Fruit fly (Drosophila melanogaster) whole organism, wandering third instar larva: ENCODE results near the gene CG7333.

ENCODE experiments used
- CG32264 ChIP-seq: fragments of 200-800 bp; sonication (Bioruptor generic); optimal IDR thresholded peaks from 2 replicates; lab custom pipeline; 2016; ENCODE audit warnings: missing biosample characterization, missing genetic modification characterization
- CG9705 ChIP-seq: fragments of 200-800 bp; sonication (Bioruptor generic); optimal IDR thresholded peaks from 2 replicates; lab custom pipeline; 2018; ENCODE audit warnings: missing biosample characterization, mild to moderate bottlenecking, missing genetic modification characterization
- Dif ChIP-seq: fragments of 200-275, 200-300 bp; sonication (Bioruptor generic); optimal IDR thresholded peaks from 2 replicates; lab custom pipeline; 2018; ENCODE audit warnings: missing biosample characterization, missing genetic modification characterization; ENCODE audit not compliant: partially characterized antibody
- GATAd ChIP-seq: sonication (Bioruptor generic); optimal IDR thresholded peaks from 2 replicates; lab custom pipeline; 2016; ENCODE audit warnings: missing biosample characterization, missing genetic modification characterization
- HLH106 ChIP-seq: fragments of 200-800 bp; optimal IDR thresholded peaks from 3 replicates; lab custom pipeline; 2019; ENCODE audit warnings: missing biosample characterization, mild to moderate bottlenecking, missing genetic modification characterization, moderate library complexity
- Hr78 ChIP-seq: fragments of >200 bp; optimal IDR thresholded peaks from 2 replicates; lab custom pipeline; 2017; ENCODE audit warnings: missing biosample characterization, missing genetic modification characterization
- Hr83 ChIP-seq: fragments of 200-300 bp; sonication (Bioruptor generic); optimal IDR thresholded peaks from 2 replicates; lab custom pipeline; 2016; ENCODE audit warnings: missing biosample characterization, mild to moderate bottlenecking, missing genetic modification characterization, moderate library complexity; ENCODE audit not compliant: poor library complexity, severe bottlenecking
- Jra ChIP-seq: sonication (Bioruptor generic); optimal IDR thresholded peaks from 2 replicates; lab custom pipeline; 2016; ENCODE audit warnings: missing biosample characterization, missing genetic modification characterization
- Mio ChIP-seq: sonication (Bioruptor generic); optimal IDR thresholded peaks from 2 replicates; lab custom pipeline; 2016; ENCODE audit warnings: missing biosample characterization, missing genetic modification characterization
- Myc ChIP-seq: fragments of >200 bp; optimal IDR thresholded peaks from 2 replicates; lab custom pipeline; 2017
- OdsH ChIP-seq: fragments of 200-800 bp; sonication (Bioruptor generic); optimal IDR thresholded peaks from 2 replicates; lab custom pipeline; 2016; ENCODE audit warnings: missing biosample characterization, mild to moderate bottlenecking, missing genetic modification characterization
- Rel ChIP-seq, 2 experiments: fragments of 200-800 bp; sonication (Bioruptor generic) in 1 of 2; optimal IDR thresholded peaks; 2 replicates in 1 of 2; 3 replicates in 1 of 2; lab custom pipeline; 2016 to 2019; ENCODE audit warnings: mild to moderate bottlenecking in 2 of 2, missing biosample characterization in 2 of 2, missing genetic modification characterization in 2 of 2, moderate library complexity in 1 of 2
- Sp1 ChIP-seq: fragments of 200-800 bp; sonication (Bioruptor generic); optimal IDR thresholded peaks from 3 replicates; lab custom pipeline; 2019; ENCODE audit warnings: missing biosample characterization, mild to moderate bottlenecking, missing genetic modification characterization, moderate library complexity
- Vsx2 ChIP-seq: fragments of 200-300, 225-300 bp; sonication (Bioruptor generic); optimal IDR thresholded peaks from 2 replicates; lab custom pipeline; 2018; ENCODE audit warnings: missing biosample characterization, missing genetic modification characterization; ENCODE audit not compliant: partially characterized antibody
- br ChIP-seq: fragments of 200-800 bp; sonication (Bioruptor generic); optimal IDR thresholded peaks from 2 replicates; lab custom pipeline; 2016; ENCODE audit warnings: missing biosample characterization, missing genetic modification characterization
- brk ChIP-seq: fragments of 200-800 bp; sonication (Bioruptor generic); optimal IDR thresholded peaks from 2 replicates; lab custom pipeline; 2016; ENCODE audit warnings: missing biosample characterization, mild to moderate bottlenecking, missing genetic modification characterization
- dl ChIP-seq, 2 experiments: fragments of 175-275, 200-275 bp in 1 of 2; fragments of 200-275 bp in 1 of 2; sonication (Bioruptor generic); optimal IDR thresholded peaks; lab custom pipeline; 2018; ENCODE audit warnings: mild to moderate bottlenecking in 2 of 2, missing biosample characterization in 2 of 2, missing genetic modification characterization in 2 of 2, moderate library complexity in 2 of 2; ENCODE audit not compliant: partially characterized antibody in 2 of 2, insufficient read depth in 1 of 2
- dmrt93B ChIP-seq: fragments of 200-800 bp; sonication (Bioruptor generic); optimal IDR thresholded peaks from 2 replicates; lab custom pipeline; 2018; ENCODE audit warnings: missing biosample characterization, mild to moderate bottlenecking, missing genetic modification characterization
- ey ChIP-seq: fragments of 200-800 bp; sonication (Bioruptor generic); optimal IDR thresholded peaks from 2 replicates; lab custom pipeline; 2016; ENCODE audit warnings: missing biosample characterization, missing genetic modification characterization
- foxo ChIP-seq, 2 experiments: fragments of 200-800 bp; sonication (Bioruptor generic); optimal IDR thresholded peaks; 2 replicates in 1 of 2; 3 replicates in 1 of 2; lab custom pipeline; 2016 to 2017; ENCODE audit warnings: missing biosample characterization in 2 of 2, missing genetic modification characterization in 2 of 2
- fru ChIP-seq: fragments of 200-800 bp; sonication (Bioruptor generic); optimal IDR thresholded peaks from 3 replicates; lab custom pipeline; 2016; ENCODE audit warnings: missing biosample characterization, mild to moderate bottlenecking, missing genetic modification characterization
- h ChIP-seq: fragments of 200-800 bp; sonication (Bioruptor generic); optimal IDR thresholded peaks from 3 replicates; lab custom pipeline; 2016; ENCODE audit warnings: missing biosample characterization, mild to moderate bottlenecking, missing genetic modification characterization
- jim ChIP-seq: fragments of 175-275, 200-325 bp; sonication (Bioruptor generic); optimal IDR thresholded peaks from 2 replicates; lab custom pipeline; 2016; ENCODE audit warnings: missing biosample characterization, mild to moderate bottlenecking, missing genetic modification characterization
- lola ChIP-seq: fragments of >200 bp; optimal IDR thresholded peaks from 2 replicates; lab custom pipeline; 2017; ENCODE audit warnings: missing biosample characterization, missing genetic modification characterization
- pan ChIP-seq: fragments of >200 bp; optimal IDR thresholded peaks from 2 replicates; lab custom pipeline; 2017
- psq ChIP-seq: fragments of 200-800 bp; sonication (Bioruptor generic); optimal IDR thresholded peaks from 3 replicates; lab custom pipeline; 2017; ENCODE audit warnings: missing biosample characterization, mild to moderate bottlenecking, missing genetic modification characterization, moderate library complexity
- rgr ChIP-seq: fragments of 200-800 bp; sonication (Bioruptor generic); optimal IDR thresholded peaks from 3 replicates; lab custom pipeline; 2016; ENCODE audit warnings: missing biosample characterization, mild to moderate bottlenecking, missing genetic modification characterization
- sage ChIP-seq: fragments of 200-800 bp; sonication (Bioruptor generic); optimal IDR thresholded peaks from 2 replicates; lab custom pipeline; 2016; ENCODE audit warnings: missing biosample characterization, mild to moderate bottlenecking, missing genetic modification characterization
- sv ChIP-seq: fragments of 200-800 bp; sonication (Bioruptor generic); optimal IDR thresholded peaks from 3 replicates; lab custom pipeline; 2016; ENCODE audit warnings: missing biosample characterization, missing genetic modification characterization
- woc ChIP-seq: sonication (Bioruptor generic); optimal IDR thresholded peaks from 2 replicates; lab custom pipeline; 2016; ENCODE audit warnings: missing biosample characterization, mild to moderate bottlenecking, missing genetic modification characterization

The CG7333 gene

dm6 chr3R:19619908-19620307 is 19.5 kb downstream of the CG7333 start:
- TF ChIP-seq Vsx2 (GFP tag; lab: Kevin White, UChicago) = no peak
- no peak for TF ChIP-seq woc (GFP tag; lab: Kevin White, UChicago)
- no peak for TF ChIP-seq jim (GFP tag; lab: Kevin White, UChicago)
- no peak for TF ChIP-seq h (GFP tag; lab: Kevin White, UChicago)
- no peak for TF ChIP-seq OdsH (GFP tag; lab: Kevin White, UChicago)
- no peak for TF ChIP-seq Dif (GFP tag; lab: Kevin White, UChicago)
- TF ChIP-seq CG32264 (GFP tag; lab: Kevin White, UChicago) = no peak
- TF ChIP-seq dmrt93B (GFP tag; lab: Kevin White, UChicago) = no peak
- TF ChIP-seq GATAd (GFP tag; lab: Kevin White, UChicago) = no peak
- TF ChIP-seq fru (GFP tag; lab: Kevin White, UChicago) = no peak
- TF ChIP-seq dl (GFP tag; optimal IDR thresholded peaks at IDR 0.05; lab: Kevin White, UChicago; ENCODE audit: insufficient read depth in 1 of 2, partially characterized antibody in 2 of 2) = no peak

- TF ChIP-seq br = no peak
- TF ChIP-seq woc (GFP tag; lab: Kevin White, UChicago) = no peak
- peak; percentile 25 for TF ChIP-seq h (GFP tag; lab: Kevin White, UChicago)
- TF ChIP-seq Mio (GFP tag; lab: Kevin White, UChicago) = no peak
- TF ChIP-seq Hr78 (GFP tag; lab: Kevin White, UChicago) = no peak
- TF ChIP-seq Rel (GFP tag; optimal IDR thresholded peaks at IDR 0.05; lab: Kevin White, UChicago) = no peak
- peak; percentile 4 for TF ChIP-seq Rel (tag; optimal IDR thresholded peaks at IDR 0.05; lab: Kevin White, UChicago)
- TF ChIP-seq sv = no peak
- no peak for TF ChIP-seq pan (lab: Kevin White, UChicago)
- TF ChIP-seq Hr83 = no peak
- TF ChIP-seq CG9705 = no peak
- TF ChIP-seq fru (GFP tag; lab: Kevin White, UChicago) = no peak
- no peak for TF ChIP-seq OdsH (GFP tag; lab: Kevin White, UChicago)
- TF ChIP-seq Vsx2 (GFP tag; lab: Kevin White, UChicago) = no peak
- TF ChIP-seq Jra (GFP tag; lab: Kevin White, UChicago) = no peak
- no peak for TF ChIP-seq sage (GFP tag; lab: Kevin White, UChicago)
- no peak for TF ChIP-seq HLH106 (tag; lab: Kevin White, UChicago)
- TF ChIP-seq dmrt93B (GFP tag; lab: Kevin White, UChicago) = no peak
Measured at dm6 chr3R:19620953-19621352, 20.5 kb downstream of the CG7333 start.

DNA sequence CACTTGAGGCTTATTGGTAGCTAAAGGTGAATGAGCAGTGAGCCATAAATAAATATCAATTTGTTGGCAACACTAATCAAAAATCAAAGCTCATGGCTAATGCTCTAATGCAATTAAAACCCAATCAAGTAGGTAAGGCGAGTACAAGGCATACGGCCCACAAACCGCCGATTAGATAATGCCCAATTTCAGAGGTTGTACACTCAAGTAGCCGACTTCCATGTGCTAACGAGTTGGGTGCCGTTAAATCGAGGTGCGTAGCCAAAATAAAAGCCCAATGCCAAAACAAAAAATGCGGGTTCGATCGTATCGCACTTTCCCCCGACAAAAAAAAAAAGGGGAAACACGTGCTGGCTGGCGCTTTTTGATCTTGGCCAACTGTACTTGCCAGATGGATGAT is 21.6 kb downstream of the CG7333 start:
- peak; percentile 40 for TF ChIP-seq h (GFP tag; lab: Kevin White, UChicago)
- no peak for TF ChIP-seq OdsH (GFP tag; lab: Kevin White, UChicago)
- TF ChIP-seq Hr78 (GFP tag; lab: Kevin White, UChicago) = no peak
- no peak for TF ChIP-seq Rel (GFP tag; optimal IDR thresholded peaks at IDR 0.05; lab: Kevin White, UChicago)
- peak; percentile 66 for TF ChIP-seq Rel (tag; optimal IDR thresholded peaks at IDR 0.05; lab: Kevin White, UChicago)
- TF ChIP-seq, all 38 proteins: peak for 2

DNA sequence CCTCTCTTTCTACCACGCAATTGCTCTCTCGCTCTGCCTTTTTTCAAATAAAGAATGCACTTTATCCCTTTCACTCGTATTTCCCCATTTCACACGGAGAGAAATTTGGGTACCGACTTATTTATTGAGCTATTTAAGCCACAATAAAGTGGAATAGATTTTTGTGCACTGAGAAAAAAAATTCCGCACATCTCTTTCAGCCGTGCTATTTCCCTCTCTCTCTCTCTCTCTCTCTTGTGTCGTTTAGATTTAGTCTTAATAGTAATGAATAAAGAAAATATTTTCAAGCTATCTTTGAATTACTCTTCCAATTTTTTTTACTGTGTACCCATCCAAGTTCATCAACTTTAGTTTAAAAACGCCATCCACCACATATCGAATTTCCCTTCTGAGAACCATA is 23.2 kb downstream of the CG7333 start:
- peak; percentile 14 for TF ChIP-seq psq (GFP tag; lab: Kevin White, UChicago)
- peak; percentile 50 for TF ChIP-seq HLH106 (tag; lab: Kevin White, UChicago)
- TF ChIP-seq br = peak; percentile 35
- peak; percentile 4 for TF ChIP-seq CG32264 (GFP tag; lab: Kevin White, UChicago)
- peak; percentile 40 for TF ChIP-seq sage (GFP tag; lab: Kevin White, UChicago)
- TF ChIP-seq rgr (GFP tag; lab: Kevin White, UChicago) = peak; percentile 41
- peak; percentile 48 for TF ChIP-seq fru (GFP tag; lab: Kevin White, UChicago)
- no peak for TF ChIP-seq Hr83
- peak; percentile 26 for TF ChIP-seq OdsH (GFP tag; lab: Kevin White, UChicago)
- no peak for TF ChIP-seq dl (GFP tag; optimal IDR thresholded peaks at IDR 0.05; lab: Kevin White, UChicago; ENCODE audit: insufficient read depth in 1 of 2, partially characterized antibody in 2 of 2)
- no peak for TF ChIP-seq brk
- TF ChIP-seq Myc (lab: Kevin White, UChicago) = no peak
- TF ChIP-seq foxo (GFP tag; optimal IDR thresholded peaks at IDR 0.05; lab: Kevin White, UChicago) = peak in 1 of 2 experiments; percentile 60
- peak; percentile 34 for TF ChIP-seq ey
- peak; percentile 36 for TF ChIP-seq Sp1
- peak; percentile 37 for TF ChIP-seq h (GFP tag; lab: Kevin White, UChicago)
- no peak for TF ChIP-seq lola (GFP tag; lab: Kevin White, UChicago)
- TF ChIP-seq, all 38 proteins: peak for 12
